Fruit fly (Drosophila melanogaster) S2 (cell line): ENCODE measurements around the gene Ir100a.

Experiments
- CG8478 ChIP-seq: fragments of >200 bp; optimal IDR thresholded peaks from 2 replicates; lab custom pipeline; 2018
- CTCF ChIP-seq, 2 experiments: fragments of >200 bp; optimal IDR thresholded peaks; 2 replicates each; lab custom pipeline; 2018

DNA sequence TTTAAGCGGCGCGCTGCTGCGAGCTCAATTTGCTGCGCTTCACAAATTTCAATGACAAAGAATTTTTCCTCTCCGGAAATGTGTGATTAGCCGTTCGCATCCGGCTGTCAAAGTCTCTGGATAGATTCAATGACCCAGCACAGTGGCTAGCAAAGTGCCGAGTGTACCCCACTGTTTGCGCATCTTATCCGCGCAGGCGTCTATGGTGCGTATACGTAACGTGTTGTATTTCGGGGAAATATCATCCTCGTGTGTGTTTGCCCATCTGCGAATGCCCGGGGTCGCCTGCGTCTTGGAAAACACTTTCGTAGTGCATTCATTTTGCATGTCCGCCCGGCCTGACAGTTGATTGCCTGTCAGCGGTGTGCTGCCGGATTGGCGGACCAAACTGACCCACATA, 23.4 kb downstream of the Ir100a start:
- no peak for TF ChIP-seq CG8478
- no peak for TF ChIP-seq CTCF (optimal IDR thresholded peaks at IDR 0.05; lab: Kevin White, UChicago)
